Worm (Caenorhabditis elegans) whole organism, L1 larva: ENCODE data around the gene nstp-10.
A peak's percentile ranks its signal among the peaks of the same experiment; 100 is the strongest.

Source experiments
- C04F5.9 ChIP-seq: sonication (generic microtip); optimal IDR thresholded peaks from 2 replicates; lab custom pipeline; 2016; ENCODE audit warnings: missing genetic modification characterization, missing compliant biosample characterization
- C16A3.4 ChIP-seq: fragments of 150-350 bp; optimal IDR thresholded peaks from 2 replicates; lab custom pipeline; 2014; ENCODE audit warnings: missing biosample characterization, missing genetic modification characterization
- C34B4.2 ChIP-seq: sonication (generic microtip); optimal IDR thresholded peaks from 2 replicates; lab custom pipeline; 2017; ENCODE audit warnings: mild to moderate bottlenecking, missing genetic modification characterization, missing compliant biosample characterization
- aha-1 ChIP-seq: fragments of 150-350 bp; optimal IDR thresholded peaks from 2 replicates; lab custom pipeline; 2014; ENCODE audit warnings: missing biosample characterization, missing genetic modification characterization
- alr-1 ChIP-seq: fragments of 200-800 bp; sonication (Bioruptor generic); optimal IDR thresholded peaks from 2 replicates; lab custom pipeline; 2018; ENCODE audit warnings: borderline replicate concordance, mild to moderate bottlenecking, missing genetic modification characterization, missing compliant biosample characterization
- aly-2 ChIP-seq: fragments of 150-350 bp; optimal IDR thresholded peaks from 2 replicates; lab custom pipeline; 2014; ENCODE audit warnings: missing biosample characterization, missing genetic modification characterization
- ama-1 ChIP-seq: fragments of 150-350 bp; optimal IDR thresholded peaks from 2 replicates; lab custom pipeline; 2014
- blmp-1 ChIP-seq: fragments of 150-350 bp; optimal IDR thresholded peaks from 2 replicates; lab custom pipeline; 2014; ENCODE audit warnings: missing biosample characterization, missing genetic modification characterization
- ceh-63 ChIP-seq: fragments of 200-800 bp; sonication (Bioruptor generic); optimal IDR thresholded peaks from 2 replicates; lab custom pipeline; 2018; ENCODE audit warnings: mild to moderate bottlenecking, missing genetic modification characterization, missing compliant biosample characterization
- ceh-82 ChIP-seq, 3 experiments: fragments of 150-350 bp in 1 of 3; sonication (generic microtip) in 2 of 3; optimal IDR thresholded peaks; 2 replicates each; lab custom pipeline; 2014 to 2017; ENCODE audit warnings: missing biosample characterization in 3 of 3, missing genetic modification characterization in 3 of 3
- ceh-88 ChIP-seq: fragments of 200-800 bp; sonication (Bioruptor generic); IDR thresholded peaks from 2 replicates; pipeline ENCODE4 v1.3.6; 2022; ENCODE audit warnings: missing genetic modification characterization, missing compliant biosample characterization
- dsc-1 ChIP-seq: sonication (generic microtip); optimal IDR thresholded peaks from 2 replicates; lab custom pipeline; 2016; ENCODE audit warnings: mild to moderate bottlenecking, missing genetic modification characterization, missing compliant biosample characterization
- egl-27 ChIP-seq, 2 experiments: fragments of 150-350 bp in 1 of 2; sonication (generic microtip); optimal IDR thresholded peaks; 3 replicates each; lab custom pipeline; 2017 to 2018; ENCODE audit warnings: missing biosample characterization in 2 of 2, missing genetic modification characterization in 2 of 2, missing genetic modification reagents in 2 of 2
- elt-2 ChIP-seq: sonication (generic microtip); optimal IDR thresholded peaks from 2 replicates; lab custom pipeline; 2016; ENCODE audit warnings: missing genetic modification characterization, mild to moderate bottlenecking, inconsistent platforms, missing compliant biosample characterization, missing genetic modification reagents
- elt-3 ChIP-seq, 6 experiments: fragments of 150-350 bp in 1 of 6; sonication (generic microtip); optimal IDR thresholded peaks; 2 replicates each; lab custom pipeline; 2017 to 2018; ENCODE audit warnings: missing biosample characterization in 6 of 6, missing genetic modification characterization in 6 of 6, inconsistent platforms in 1 of 6
- ets-5 ChIP-seq: fragments of 200-800 bp; sonication (Bioruptor generic); IDR thresholded peaks from 2 replicates; pipeline ENCODE4 v1.3.6; 2022; ENCODE audit warnings: missing genetic modification characterization, missing compliant biosample characterization
- fkh-8 ChIP-seq: sonication (generic microtip); optimal IDR thresholded peaks from 2 replicates; lab custom pipeline; 2016; ENCODE audit warnings: mild to moderate bottlenecking, missing genetic modification characterization, missing compliant biosample characterization
- fos-1 ChIP-seq: fragments of 150-350 bp; optimal IDR thresholded peaks from 2 replicates; lab custom pipeline; 2014; ENCODE audit warnings: missing biosample characterization, missing genetic modification characterization
- hpl-2 ChIP-seq: fragments of 150-350 bp; optimal IDR thresholded peaks from 2 replicates; lab custom pipeline; 2014; ENCODE audit warnings: missing biosample characterization, missing genetic modification reagents, missing genetic modification characterization
- irx-1 ChIP-seq: sonication (generic microtip); optimal IDR thresholded peaks from 2 replicates; lab custom pipeline; 2016; ENCODE audit warnings: missing genetic modification characterization, missing compliant biosample characterization
- isw-1 ChIP-seq: fragments of 200-800 bp; sonication (Bioruptor generic); IDR thresholded peaks from 2 replicates; pipeline ENCODE4 v1.3.6; 2022; ENCODE audit warnings: missing genetic modification characterization, missing compliant biosample characterization
- jun-1 ChIP-seq: fragments of 150-350 bp; optimal IDR thresholded peaks from 2 replicates; lab custom pipeline; 2014; ENCODE audit warnings: missing biosample characterization, missing genetic modification reagents, missing genetic modification characterization
- lin-14 ChIP-seq: fragments of 200-800 bp; sonication (Bioruptor generic); optimal IDR thresholded peaks from 2 replicates; lab custom pipeline; 2018; ENCODE audit warnings: mild to moderate bottlenecking, missing genetic modification characterization, moderate library complexity, missing compliant biosample characterization
- lin-35 ChIP-seq, 2 experiments: fragments of 150-350 bp; optimal IDR thresholded peaks; 2 replicates each; lab custom pipeline; 2014; ENCODE audit warnings: missing biosample characterization in 2 of 2, missing genetic modification characterization in 2 of 2, missing genetic modification reagents in 2 of 2
- lin-39 ChIP-seq: fragments of 150-350 bp; optimal IDR thresholded peaks from 2 replicates; lab custom pipeline; 2014; ENCODE audit warnings: missing biosample characterization, missing genetic modification reagents, missing genetic modification characterization
- lir-3 ChIP-seq: sonication (generic microtip); optimal IDR thresholded peaks from 2 replicates; lab custom pipeline; 2016; ENCODE audit warnings: mild to moderate bottlenecking, missing genetic modification characterization, moderate library complexity, missing compliant biosample characterization; ENCODE audit not compliant: poor library complexity
- mab-9 ChIP-seq: fragments of 200-800 bp; sonication (Bioruptor generic); IDR thresholded peaks from 2 replicates; pipeline ENCODE4 v1.3.6; 2022; ENCODE audit warnings: missing genetic modification reagents, missing genetic modification characterization, missing compliant biosample characterization
- mdl-1 ChIP-seq, 2 experiments: fragments of 150-350 bp; optimal IDR thresholded peaks; 2 replicates each; lab custom pipeline; 2014 to 2017; ENCODE audit warnings: missing biosample characterization in 2 of 2, missing genetic modification characterization in 2 of 2, inconsistent platforms in 1 of 2
- mef-2 ChIP-seq: fragments of 150-350 bp; optimal IDR thresholded peaks from 2 replicates; lab custom pipeline; 2014; ENCODE audit warnings: missing biosample characterization, missing genetic modification characterization
- mep-1 ChIP-seq: fragments of 150-350 bp; optimal IDR thresholded peaks from 2 replicates; lab custom pipeline; 2014; ENCODE audit warnings: missing biosample characterization, missing genetic modification characterization
- nhr-20 ChIP-seq: sonication (generic microtip); optimal IDR thresholded peaks from 2 replicates; lab custom pipeline; 2016; ENCODE audit warnings: mild to moderate bottlenecking, missing genetic modification characterization, missing compliant biosample characterization
- nhr-237 ChIP-seq: fragments of 150-350 bp; optimal IDR thresholded peaks from 2 replicates; lab custom pipeline; 2014; ENCODE audit warnings: missing biosample characterization, missing genetic modification characterization
- nhr-28 ChIP-seq: fragments of 150-350 bp; optimal IDR thresholded peaks from 2 replicates; lab custom pipeline; 2014; ENCODE audit warnings: missing biosample characterization, missing genetic modification characterization
- nhr-47 ChIP-seq: sonication (generic microtip); optimal IDR thresholded peaks from 2 replicates; lab custom pipeline; 2016; ENCODE audit warnings: mild to moderate bottlenecking, missing genetic modification characterization, moderate library complexity, missing compliant biosample characterization
- nhr-71 ChIP-seq: sonication (generic microtip); optimal IDR thresholded peaks from 2 replicates; lab custom pipeline; 2016; ENCODE audit warnings: mild to moderate bottlenecking, missing genetic modification characterization, moderate library complexity, missing compliant biosample characterization
- nhr-85 ChIP-seq: sonication (generic microtip); peaks from one replicate; lab custom pipeline; 2016; ENCODE audit warnings: missing genetic modification characterization, inconsistent platforms, missing compliant biosample characterization
- pag-3 ChIP-seq: sonication (generic microtip); optimal IDR thresholded peaks from 2 replicates; lab custom pipeline; 2017; ENCODE audit warnings: missing genetic modification characterization, mild to moderate bottlenecking, missing compliant biosample characterization, antibody characterized with exemption, borderline replicate concordance; ENCODE audit not compliant: insufficient read depth
- pqm-1 ChIP-seq: sonication (generic microtip); optimal IDR thresholded peaks from 3 replicates; lab custom pipeline; 2017; ENCODE audit warnings: missing biosample characterization, missing genetic modification characterization
- skn-1 ChIP-seq: fragments of 150-350 bp; optimal IDR thresholded peaks from 2 replicates; lab custom pipeline; 2014; ENCODE audit warnings: missing biosample characterization, missing genetic modification characterization
- snpc-4 ChIP-seq: fragments of 150-350 bp; optimal IDR thresholded peaks from 2 replicates; lab custom pipeline; 2014; ENCODE audit warnings: missing biosample characterization, missing genetic modification characterization
- snu-23 ChIP-seq: sonication (generic microtip); optimal IDR thresholded peaks from 2 replicates; lab custom pipeline; 2016; ENCODE audit warnings: missing genetic modification characterization, missing compliant biosample characterization
- sox-4 ChIP-seq: sonication (generic microtip); optimal IDR thresholded peaks from 2 replicates; lab custom pipeline; 2016; ENCODE audit warnings: missing genetic modification characterization, missing compliant biosample characterization
- sup-37 ChIP-seq: fragments of 200-800 bp; sonication (Bioruptor generic); optimal IDR thresholded peaks from 2 replicates; lab custom pipeline; 2018; ENCODE audit warnings: mild to moderate bottlenecking, missing genetic modification characterization, missing compliant biosample characterization
- swsn-7 ChIP-seq: sonication (generic microtip); optimal IDR thresholded peaks from 2 replicates; lab custom pipeline; 2016; ENCODE audit warnings: missing genetic modification characterization, missing compliant biosample characterization
- tbx-2 ChIP-seq: sonication (generic microtip); optimal IDR thresholded peaks from 2 replicates; lab custom pipeline; 2016; ENCODE audit warnings: missing genetic modification characterization, missing compliant biosample characterization
- unc-130 ChIP-seq: fragments of 150-350 bp; optimal IDR thresholded peaks from 2 replicates; lab custom pipeline; 2017; ENCODE audit warnings: missing biosample characterization, missing genetic modification characterization, inconsistent platforms
- unc-86 ChIP-seq: sonication (generic microtip); optimal IDR thresholded peaks from 2 replicates; lab custom pipeline; 2016; ENCODE audit warnings: missing genetic modification characterization, missing compliant biosample characterization
- vab-15 ChIP-seq: sonication (generic microtip); optimal IDR thresholded peaks from 2 replicates; lab custom pipeline; 2017; ENCODE audit warnings: missing genotype, mild to moderate bottlenecking, missing genetic modification characterization, missing compliant biosample characterization
- xbp-1 ChIP-seq: sonication (generic microtip); optimal IDR thresholded peaks from 2 replicates; lab custom pipeline; 2016; ENCODE audit warnings: missing genetic modification characterization, missing compliant biosample characterization
- zag-1 ChIP-seq: fragments of 150-350 bp; optimal IDR thresholded peaks from 2 replicates; lab custom pipeline; 2014; ENCODE audit warnings: missing biosample characterization, missing genetic modification characterization
- ztf-4 ChIP-seq: fragments of 150-350 bp; optimal IDR thresholded peaks from 2 replicates; lab custom pipeline; 2014; ENCODE audit warnings: missing biosample characterization, missing genetic modification characterization

The nstp-10 gene

ce11 chrV:9516280-9516679 is 33.4 kb downstream of the nstp-10 start (continued):
- TF ChIP-seq alr-1 (tag; lab: Kevin White, UChicago) (no peak), jun-1 (tag; lab: Kevin White, UChicago) (no peak), snu-23 (GFP tag; lab: Kevin White, UChicago) (peak; percentile 79), C04F5.9 (tag; lab: Kevin White, UChicago) (no peak), C16A3.4 (peak; percentile 70), nhr-71 (tag; lab: Kevin White, UChicago) (peak; percentile 89), lir-3 (tag; lab: Kevin White, UChicago) (peak; percentile 39), lin-14 (peak; percentile 85), mef-2 (tag; lab: Kevin White, UChicago) (no peak), ama-1 (lab: Kevin White, UChicago) (peak; percentile 41), nhr-85 (tag; lab: Kevin White, UChicago) (peak; percentile 97), vab-15 (tag; lab: Kevin White, UChicago) (peak; percentile 23), elt-3 (tag; optimal IDR thresholded peaks at IDR 0.05; lab: Kevin White, UChicago) (peak; percentile 33 to 100 (median 90)), fkh-8 (tag; lab: Kevin White, UChicago) (no peak), ceh-82 (tag; optimal IDR thresholded peaks at IDR 0.05; lab: Kevin White, UChicago) (no peak), hpl-2 (GFP tag; lab: Kevin White, UChicago) (peak; percentile 77), unc-130 (peak; percentile 93), lin-35 (GFP tag; optimal IDR thresholded peaks at IDR 0.05; lab: Kevin White, UChicago) (peak in 1 of 2 experiments; percentile 86), irx-1 (tag; lab: Kevin White, UChicago) (peak; percentile 34), mep-1 (tag; lab: Kevin White, UChicago) (peak; percentile 56), unc-86 (no peak), fos-1 (tag; lab: Kevin White, UChicago) (no peak), xbp-1 (peak; percentile 32), ets-5 (no peak), ceh-88 (GFP tag; lab: Robert Waterston, UW) (0 out of 2 replicates have a peak, but pooled peaks have one; percentile 35), nhr-20 (tag; lab: Kevin White, UChicago) (peak; percentile 94), elt-2 (tag; lab: Kevin White, UChicago) (peak; percentile 78), zag-1 (tag; lab: Kevin White, UChicago) (no peak)

ce11 chrV:9513590-9513989 is 36.0 kb downstream of the nstp-10 start, which contains the start of gene eif-2Bdelta:
TSS of gene eif-2Bdelta (plus strand) at chrV:9513824.
- TF ChIP-seq lin-39 (peak; percentile 67), mab-9 (GFP tag; lab: Robert Waterston, UW) (no peak), aha-1 (tag; lab: Kevin White, UChicago) (no peak), aly-2 (tag; lab: Kevin White, UChicago) (no peak), snpc-4 (tag; lab: Kevin White, UChicago) (peak; percentile 54), ama-1 (lab: Kevin White, UChicago) (no peak), C16A3.4 (peak; percentile 39), tbx-2 (tag; lab: Kevin White, UChicago) (peak; percentile 75), pag-3 (tag; lab: Kevin White, UChicago) (no peak), nhr-71 (tag; lab: Kevin White, UChicago) (peak; percentile 83), unc-130 (no peak), sup-37 (no peak), mep-1 (tag; lab: Kevin White, UChicago) (peak; percentile 90), skn-1 (tag; lab: Kevin White, UChicago) (peak; percentile 29), swsn-7 (peak; percentile 76), pqm-1 (no peak), irx-1 (tag; lab: Kevin White, UChicago) (peak; percentile 76), dsc-1 (tag; lab: Kevin White, UChicago) (peak; percentile 78), mdl-1 (tag; optimal IDR thresholded peaks at IDR 0.05; lab: Kevin White, UChicago) (peak in 1 of 2 experiments; percentile 26), ztf-4 (no peak), nhr-47 (tag; lab: Kevin White, UChicago) (peak; percentile 79), egl-27 (tag; optimal IDR thresholded peaks at IDR 0.05; lab: Kevin White, UChicago) (no peak), C34B4.2 (tag; lab: Kevin White, UChicago) (no peak), lir-3 (tag; lab: Kevin White, UChicago) (no peak), sox-4 (peak; percentile 63), C04F5.9 (tag; lab: Kevin White, UChicago) (peak; percentile 15), ceh-82 (tag; optimal IDR thresholded peaks at IDR 0.05; lab: Kevin White, UChicago) (peak; percentile 20 to 45 (median 45)), isw-1 (GFP tag; lab: Robert Waterston, UW) (peak; percentile 59), alr-1 (tag; lab: Kevin White, UChicago) (no peak), nhr-237 (tag; lab: Kevin White, UChicago) (no peak), nhr-20 (tag; lab: Kevin White, UChicago) (peak; percentile 70), blmp-1 (tag; lab: Kevin White, UChicago) (peak; percentile 52), nhr-28 (tag; lab: Kevin White, UChicago) (no peak), ceh-63 (GFP tag; lab: Kevin White, UChicago) (no peak)
